Fruit fly (Drosophila melanogaster) whole organism, embryonic: Measurements from ENCODE around the gene Ocrl.

Experiments used
- ATbp ChIP-seq: fragments of 200-800 bp; sonication (Bioruptor generic); optimal IDR thresholded peaks from 2 replicates; lab custom pipeline; 2017; ENCODE audit warnings: missing biosample characterization, mild to moderate bottlenecking, missing genetic modification characterization, missing genetic modification reagents
- Abd-B ChIP-seq: fragments of 200-800 bp; sonication (Bioruptor generic); optimal IDR thresholded peaks from 2 replicates; lab custom pipeline; 2018; ENCODE audit warnings: missing biosample characterization, mild to moderate bottlenecking, missing genetic modification characterization, moderate library complexity
- Blimp-1 ChIP-seq: fragments of 200-800 bp; sonication (Bioruptor generic); optimal IDR thresholded peaks from 3 replicates; lab custom pipeline; 2018; ENCODE audit warnings: missing biosample characterization, missing genetic modification characterization, mild to moderate bottlenecking, moderate library complexity, missing genetic modification reagents
- CG10321 ChIP-seq: fragments of 200-800 bp; sonication (Bioruptor generic); IDR thresholded peaks from 2 replicates; pipeline ENCODE4 v1.3.6; 2022; ENCODE audit warnings: missing biosample characterization, missing genetic modification characterization
- CG10979 ChIP-seq: fragments of 200-800 bp; sonication (Bioruptor generic); optimal IDR thresholded peaks from 2 replicates; lab custom pipeline; 2018; ENCODE audit warnings: missing biosample characterization, mild to moderate bottlenecking, missing genetic modification characterization, moderate library complexity
- CG11504 ChIP-seq: fragments of 200-800 bp; sonication (Bioruptor generic); optimal IDR thresholded peaks from 3 replicates; lab custom pipeline; 2019; ENCODE audit warnings: missing biosample characterization, mild to moderate bottlenecking, missing genetic modification characterization, moderate library complexity
- CG14014 ChIP-seq: fragments of 200-800 bp; sonication (Bioruptor generic); IDR thresholded peaks from 2 replicates; pipeline ENCODE4 v1.3.6; 2022; ENCODE audit warnings: missing biosample characterization, missing genetic modification characterization
- CG14710 ChIP-seq: fragments of 200-800 bp; sonication (Bioruptor generic); optimal IDR thresholded peaks from 3 replicates; lab custom pipeline; 2019; ENCODE audit warnings: missing biosample characterization, mild to moderate bottlenecking, missing genetic modification characterization, moderate library complexity
- CG2678 ChIP-seq: fragments of 200-800 bp; sonication (Bioruptor generic); optimal IDR thresholded peaks from 3 replicates; lab custom pipeline; 2019; ENCODE audit warnings: missing biosample characterization, mild to moderate bottlenecking, missing genetic modification characterization, moderate library complexity
- CG3163 ChIP-seq: fragments of 200-800 bp; sonication (Bioruptor generic); optimal IDR thresholded peaks from 3 replicates; lab custom pipeline; 2016; ENCODE audit warnings: missing biosample characterization, missing genetic modification characterization
- CG4424 ChIP-seq: fragments of 200-800 bp; sonication (Bioruptor generic); optimal IDR thresholded peaks from 3 replicates; lab custom pipeline; 2016; ENCODE audit warnings: missing biosample characterization, missing genetic modification characterization
- CG6175 ChIP-seq: fragments of 200-800 bp; sonication (Bioruptor generic); IDR thresholded peaks from 3 replicates; pipeline ENCODE4 v1.3.6; 2022; ENCODE audit warnings: missing biosample characterization, missing genetic modification characterization
- CG8281 ChIP-seq: fragments of 200-800 bp; sonication (Bioruptor generic); optimal IDR thresholded peaks from 2 replicates; lab custom pipeline; 2018; ENCODE audit warnings: missing biosample characterization, mild to moderate bottlenecking, missing genetic modification characterization, moderate library complexity
- Deaf1 ChIP-seq: fragments of 200-800 bp; optimal IDR thresholded peaks from 3 replicates; lab custom pipeline; 2019; ENCODE audit warnings: missing biosample characterization, mild to moderate bottlenecking, missing genetic modification characterization, moderate library complexity
- Doc2 ChIP-seq: fragments of 200-800 bp; sonication (Bioruptor generic); IDR thresholded peaks from 2 replicates; pipeline ENCODE4 v1.3.6; 2022; ENCODE audit warnings: missing biosample characterization, missing genetic modification characterization
- Drgx ChIP-seq: fragments of 200-800 bp; sonication (Bioruptor generic); IDR thresholded peaks from 2 replicates; pipeline ENCODE4 v1.3.6; 2022; ENCODE audit warnings: missing biosample characterization, missing genetic modification characterization
- Eip74EF ChIP-seq, 2 experiments: fragments of 200-800 bp in 1 of 2; fragments of >200 bp in 1 of 2; sonication (Bioruptor generic) in 1 of 2; optimal IDR thresholded peaks; 2 replicates each; lab custom pipeline; 2017 to 2019; ENCODE audit warnings: missing biosample characterization in 2 of 2, missing genetic modification characterization in 2 of 2, mild to moderate bottlenecking in 1 of 2, moderate library complexity in 1 of 2
- Ets65A ChIP-seq: fragments of 200-800 bp; sonication (Bioruptor generic); peaks from one replicate; lab custom pipeline; 2016; ENCODE audit warnings: missing biosample characterization, missing genetic modification characterization
- Hr3 ChIP-seq: fragments of 200-800 bp; sonication (Bioruptor generic); optimal IDR thresholded peaks from 3 replicates; lab custom pipeline; 2016; ENCODE audit warnings: missing biosample characterization, missing genetic modification characterization
- Hr78 ChIP-seq, 2 experiments: fragments of 200-800 bp in 1 of 2; fragments of >200 bp in 1 of 2; sonication (Bioruptor generic) in 1 of 2; optimal IDR thresholded peaks; 2 replicates each; lab custom pipeline; 2017 to 2019; ENCODE audit warnings: missing biosample characterization in 2 of 2, missing genetic modification characterization in 2 of 2, mild to moderate bottlenecking in 1 of 2, moderate library complexity in 1 of 2
- Nf-YB ChIP-seq: fragments of 200-800 bp; sonication (Bioruptor generic); optimal IDR thresholded peaks from 3 replicates; lab custom pipeline; 2019; ENCODE audit warnings: missing biosample characterization, mild to moderate bottlenecking, missing genetic modification characterization, moderate library complexity
- Nf-YC ChIP-seq: fragments of 200-800 bp; optimal IDR thresholded peaks from 3 replicates; lab custom pipeline; 2019; ENCODE audit warnings: missing biosample characterization, mild to moderate bottlenecking, missing genetic modification characterization, moderate library complexity
- Opbp ChIP-seq: fragments of 200-800 bp; sonication (Bioruptor generic); IDR thresholded peaks from 3 replicates; pipeline ENCODE4 v1.3.6; 2022; ENCODE audit warnings: missing biosample characterization, missing genetic modification characterization; ENCODE audit not compliant: partially characterized antibody
- Ravus ChIP-seq: fragments of 200-800 bp; sonication (Bioruptor generic); IDR thresholded peaks from 2 replicates; pipeline ENCODE4 v1.3.6; 2022; ENCODE audit warnings: missing biosample characterization, missing genetic modification characterization
- Scr ChIP-seq: fragments of 200-800 bp; sonication (Bioruptor generic); IDR thresholded peaks from 2 replicates; pipeline ENCODE4 v1.3.6; 2022; ENCODE audit warnings: missing biosample characterization, missing genetic modification characterization; ENCODE audit not compliant: partially characterized antibody
- Sry-β ChIP-seq: fragments of 200-800 bp; sonication (Bioruptor generic); optimal IDR thresholded peaks from 2 replicates; lab custom pipeline; 2018; ENCODE audit warnings: missing biosample characterization, mild to moderate bottlenecking, missing genetic modification characterization, moderate library complexity
- ash1 ChIP-seq: fragments of 200-800 bp; sonication (Bioruptor generic); optimal IDR thresholded peaks from 2 replicates; lab custom pipeline; 2018; ENCODE audit warnings: missing biosample characterization, mild to moderate bottlenecking, missing genetic modification characterization
- cg ChIP-seq: fragments of 200-800 bp; sonication (Bioruptor generic); optimal IDR thresholded peaks from 3 replicates; lab custom pipeline; 2019; ENCODE audit warnings: missing biosample characterization, mild to moderate bottlenecking, missing genetic modification characterization, moderate library complexity
- chinmo ChIP-seq: fragments of 200-800 bp; sonication (Bioruptor generic); IDR thresholded peaks from 4 replicates; pipeline ENCODE4 v1.3.6; 2022; ENCODE audit warnings: missing biosample characterization, missing genetic modification characterization; ENCODE audit not compliant: partially characterized antibody
- chm ChIP-seq: fragments of 200-800 bp; sonication (Bioruptor generic); IDR thresholded peaks from 2 replicates; pipeline ENCODE4 v1.3.6; 2022; ENCODE audit warnings: missing biosample characterization, missing genetic modification characterization
- grn ChIP-seq: fragments of 200-800 bp; sonication (Bioruptor generic); optimal IDR thresholded peaks from 3 replicates; lab custom pipeline; 2017; ENCODE audit warnings: missing biosample characterization, missing genetic modification characterization
- gsb-n ChIP-seq: fragments of 200-800 bp; sonication (Bioruptor generic); optimal IDR thresholded peaks from 3 replicates; lab custom pipeline; 2018; ENCODE audit warnings: missing biosample characterization, mild to moderate bottlenecking, missing genetic modification characterization
- her ChIP-seq: fragments of 200-800 bp; sonication (Bioruptor generic); optimal IDR thresholded peaks from 2 replicates; lab custom pipeline; 2016; ENCODE audit warnings: missing biosample characterization, missing genetic modification characterization
- ind ChIP-seq: fragments of 200-800 bp; sonication (Bioruptor generic); optimal IDR thresholded peaks from 3 replicates; lab custom pipeline; 2016; ENCODE audit warnings: missing biosample characterization, missing genetic modification characterization
- kay ChIP-seq: fragments of 200-800 bp; sonication (Bioruptor generic); optimal IDR thresholded peaks from 2 replicates; lab custom pipeline; 2016; ENCODE audit warnings: missing biosample characterization, missing genetic modification characterization
- kni ChIP-seq: fragments of 200-800 bp; sonication (Bioruptor generic); optimal IDR thresholded peaks from 3 replicates; lab custom pipeline; 2017; ENCODE audit warnings: mild to moderate bottlenecking, missing biosample characterization, missing genetic modification reagents, missing genetic modification characterization
- lab ChIP-seq: fragments of 200-800 bp; sonication (Bioruptor generic); optimal IDR thresholded peaks from 3 replicates; lab custom pipeline; 2017; ENCODE audit warnings: missing biosample characterization, missing genetic modification characterization, mild to moderate bottlenecking, moderate library complexity, missing genetic modification reagents
- nerfin-2 ChIP-seq: fragments of 200-800 bp; sonication (Bioruptor generic); IDR thresholded peaks from 2 replicates; pipeline ENCODE4 v1.3.6; 2022; ENCODE audit warnings: missing biosample characterization, missing genetic modification characterization; ENCODE audit not compliant: partially characterized antibody
- onecut ChIP-seq: fragments of 200-800 bp; sonication (Bioruptor generic); IDR thresholded peaks from 2 replicates; pipeline ENCODE4 v1.3.6; 2022; ENCODE audit warnings: missing biosample characterization, missing genetic modification characterization
- prd ChIP-seq, 3 experiments: fragments of >200 bp in 2 of 3; fragments of 200-800 bp in 1 of 3; sonication (Bioruptor generic) in 1 of 3; optimal IDR thresholded peaks in 2 of 3; IDR thresholded peaks in 1 of 3; 2 replicates in 2 of 3; 3 replicates in 1 of 3; pipeline versions ENCODE4 v1.3.6 to Lab custom; 2017 to 2022; ENCODE audit warnings: missing biosample characterization in 1 of 3, missing genetic modification characterization in 1 of 3
- run ChIP-seq: fragments of 200-800 bp; sonication (Bioruptor generic); optimal IDR thresholded peaks from 3 replicates; lab custom pipeline; 2018; ENCODE audit warnings: missing biosample characterization, mild to moderate bottlenecking, missing genetic modification characterization
- slou ChIP-seq: fragments of 200-800 bp; sonication (Bioruptor generic); optimal IDR thresholded peaks from 3 replicates; lab custom pipeline; 2016; ENCODE audit warnings: missing biosample characterization, missing genetic modification characterization
- sna ChIP-seq: fragments of 200-800 bp; sonication (Bioruptor generic); IDR thresholded peaks from 2 replicates; pipeline ENCODE4 v1.3.6; 2022; ENCODE audit warnings: missing biosample characterization, missing genetic modification characterization; ENCODE audit not compliant: partially characterized antibody
- sqz ChIP-seq: fragments of 200-800 bp; sonication (Bioruptor generic); optimal IDR thresholded peaks from 3 replicates; lab custom pipeline; 2018; ENCODE audit warnings: missing biosample characterization, mild to moderate bottlenecking, missing genetic modification characterization
- zen2 ChIP-seq: fragments of 200-800 bp; sonication (Bioruptor generic); IDR thresholded peaks from 3 replicates; pipeline ENCODE4 v1.3.6; 2022; ENCODE audit warnings: missing biosample characterization, missing genetic modification characterization; ENCODE audit not compliant: partially characterized antibody
- zfh2 ChIP-seq: fragments of 200-800 bp; sonication (Bioruptor generic); optimal IDR thresholded peaks from 2 replicates; lab custom pipeline; 2016; ENCODE audit warnings: missing biosample characterization, missing genetic modification characterization

The Ocrl gene

dm6 chrX:1972150-1972549, 49.4 kb downstream of the Ocrl start (continued):
- TF ChIP-seq sna (GFP tag; lab: Robert Waterston, UW): no peak
- TF ChIP-seq Doc2 (GFP tag; lab: Robert Waterston, UW): no peak
- TF ChIP-seq Hr3: no peak
- no peak for TF ChIP-seq her (GFP tag; lab: Kevin White, UChicago)
- TF ChIP-seq CG10321 (GFP tag; lab: Robert Waterston, UW): no peak
- TF ChIP-seq run: no peak
- TF ChIP-seq CG11504 (tag; lab: Kevin White, UChicago): no peak
- TF ChIP-seq CG14710 (tag; lab: Kevin White, UChicago): no peak
- no peak for TF ChIP-seq CG6175 (GFP tag; lab: Robert Waterston, UW)
- no peak for TF ChIP-seq Opbp (GFP tag; lab: Robert Waterston, UW)
- peak in 1 of 2 experiments; percentile 96 for TF ChIP-seq Hr78 (GFP tag; optimal IDR thresholded peaks at IDR 0.05; lab: Kevin White, UChicago)
- no peak for TF ChIP-seq CG8281 (tag; lab: Kevin White, UChicago)
- TF ChIP-seq Drgx: no peak
- TF ChIP-seq gsb-n (tag; lab: Kevin White, UChicago): no peak
- no peak for TF ChIP-seq Ets65A
- TF ChIP-seq zfh2 (GFP tag; lab: Kevin White, UChicago): no peak

DNA sequence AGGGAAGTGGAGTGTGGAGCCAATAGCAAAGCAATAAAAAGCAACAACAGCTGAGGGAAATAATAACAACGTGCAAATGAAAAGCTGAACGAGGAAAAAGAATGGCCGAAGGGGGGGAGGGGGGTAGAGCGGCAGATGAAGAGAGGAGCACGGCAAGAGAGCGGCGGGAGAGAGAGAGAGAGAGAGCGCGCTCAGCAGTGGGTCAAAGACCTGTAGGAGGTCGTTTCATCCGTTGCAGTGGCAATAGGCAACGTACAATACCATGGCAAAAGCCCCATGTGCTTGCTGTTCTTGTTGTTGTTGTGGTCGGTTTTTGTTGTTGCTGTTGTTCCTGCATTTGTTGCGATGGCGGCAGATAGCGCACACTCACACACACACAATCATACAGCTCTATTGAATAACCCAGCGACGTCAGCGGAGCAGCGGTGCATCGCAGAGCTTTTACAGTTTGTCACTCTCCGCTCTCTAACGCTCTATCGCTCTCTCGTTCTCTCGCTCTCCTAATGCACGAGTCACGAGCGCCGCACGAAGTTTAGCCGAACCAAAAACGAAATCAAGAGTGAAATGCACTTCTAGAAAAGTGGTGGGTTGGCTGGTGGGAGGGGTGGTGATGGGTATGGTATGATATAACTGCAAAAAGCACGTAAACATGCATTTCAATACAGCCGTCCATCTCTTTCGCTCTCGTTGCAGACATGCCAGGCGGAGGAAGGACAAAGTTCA, 53.3 kb downstream of the Ocrl start:
- no peak for TF ChIP-seq CG4424
- TF ChIP-seq chinmo (GFP tag; lab: Robert Waterston, UW): peak; percentile 83; the same call in 3 of the 4 replicates
- peak; percentile 51 for TF ChIP-seq Drgx
- TF ChIP-seq her (GFP tag; lab: Kevin White, UChicago): no peak
- peak; percentile 89 for TF ChIP-seq grn
- peak; percentile 98 for TF ChIP-seq Blimp-1
- peak; percentile 16 for TF ChIP-seq sqz (GFP tag; lab: Kevin White, UChicago)
- no peak for TF ChIP-seq CG2678 (tag; lab: Kevin White, UChicago)
- TF ChIP-seq Nf-YC: peak; percentile 61
- TF ChIP-seq cg (GFP tag; lab: Kevin White, UChicago): peak; percentile 86
- no peak for TF ChIP-seq CG10979 (tag; lab: Kevin White, UChicago)
- TF ChIP-seq Scr: no peak
- peak; percentile 70 for TF ChIP-seq kni (GFP tag; lab: Kevin White, UChicago)
- TF ChIP-seq CG3163 (GFP tag; lab: Kevin White, UChicago): no peak
- no peak for TF ChIP-seq prd (optimal IDR thresholded peaks at IDR 0.05; lab: Kevin White, UChicago)
- TF ChIP-seq prd (GFP tag; IDR thresholded peaks at IDR 0.05; lab: Robert Waterston, UW): no peak
- TF ChIP-seq Abd-B (GFP tag; lab: Kevin White, UChicago): no peak
- TF ChIP-seq Deaf1 (tag; lab: Kevin White, UChicago): peak; percentile 97
- no peak for TF ChIP-seq CG14014 (GFP tag; lab: Robert Waterston, UW)
- TF ChIP-seq ind (GFP tag; lab: Kevin White, UChicago): no peak
- peak; percentile 70 for TF ChIP-seq Nf-YB (GFP tag; lab: Kevin White, UChicago)
- no peak for TF ChIP-seq lab (GFP tag; lab: Kevin White, UChicago)
- TF ChIP-seq Sry-β (GFP tag; lab: Kevin White, UChicago): no peak
- no peak for TF ChIP-seq nerfin-2 (GFP tag; lab: Robert Waterston, UW)
- no peak for TF ChIP-seq chm (GFP tag; lab: Robert Waterston, UW)
- peak; percentile 37 for TF ChIP-seq ATbp (GFP tag; lab: Kevin White, UChicago)
- no peak for TF ChIP-seq Ravus
- TF ChIP-seq ash1 (GFP tag; lab: Kevin White, UChicago): no peak
- TF ChIP-seq zen2 (GFP tag; lab: Robert Waterston, UW): peak; percentile 32; the same call in 1 of the 3 replicates
- TF ChIP-seq kay (GFP tag; lab: Kevin White, UChicago): no peak
- no peak for TF ChIP-seq onecut
- no peak for TF ChIP-seq slou (GFP tag; lab: Kevin White, UChicago)
- peak in 1 of 2 experiments; percentile 14 for TF ChIP-seq Eip74EF (GFP tag; optimal IDR thresholded peaks at IDR 0.05; lab: Kevin White, UChicago)
